Fruit fly (Drosophila melanogaster) Kc167 (cell line): Measurements from ENCODE around the gene CG34357.

Experiments
- Sin3A ChIP-seq: fragments of >200 bp; optimal IDR thresholded peaks from 2 replicates; lab custom pipeline; 2018; ENCODE audit warnings: missing external identifiers
- insv ChIP-seq: fragments of >200 bp; optimal IDR thresholded peaks from 3 replicates; lab custom pipeline; 2018; ENCODE audit warnings: missing external identifiers

dm6 chr3R:4530972-4531371 lies 26.9 kb downstream of the CG34357 start:
- no peak for TF ChIP-seq Sin3A (lab: Kevin White, UChicago)
- TF ChIP-seq insv (lab: Kevin White, UChicago), result no peak
